Worm (Caenorhabditis elegans): ENCODE data around the gene dod-20.

Gene dod-20

DNA sequence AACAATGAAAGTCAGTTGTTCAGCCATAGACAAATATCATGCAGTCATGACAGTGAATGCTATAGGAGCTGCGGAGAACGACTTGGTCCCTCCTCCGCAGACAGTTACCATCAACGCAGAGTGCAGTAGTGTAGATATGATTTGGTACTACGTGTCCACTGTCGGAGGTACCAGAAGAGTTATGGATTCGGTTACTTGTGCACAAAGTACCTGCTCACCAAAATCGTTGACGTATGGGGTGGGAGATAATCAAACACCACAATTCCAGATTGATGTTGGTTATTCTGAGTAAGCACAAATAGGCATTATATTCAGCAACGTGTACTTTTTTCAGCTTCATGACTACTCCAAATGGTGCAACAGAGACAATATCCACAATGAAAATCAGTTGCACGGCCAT is 10.8 kb downstream of the dod-20 start (continued):
- TF ChIP-seq hlh-8 (tag; optimal IDR thresholded peaks at IDR 0.05): no peak

DNA sequence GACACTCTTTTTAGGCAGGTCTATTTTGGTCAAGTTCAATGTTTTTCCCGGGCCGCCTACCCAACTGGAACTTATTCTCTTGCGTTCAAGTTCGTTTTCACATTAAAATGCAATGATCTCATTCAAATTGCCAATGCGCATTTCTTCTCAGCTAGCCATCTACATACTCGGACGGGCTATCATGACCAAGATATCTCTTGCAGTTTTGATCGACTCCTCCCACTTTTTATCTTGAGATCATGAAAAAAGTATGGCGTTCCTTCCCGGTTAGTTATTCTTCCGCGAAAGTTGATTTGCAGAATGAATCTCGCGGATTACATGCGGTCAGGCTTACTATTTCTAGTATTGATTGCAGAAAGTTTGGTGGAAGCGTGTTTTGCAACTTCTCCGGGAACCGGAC is 11.7 kb downstream of the dod-20 start, which contains the start of gene B0554.2:
B0554.2 (plus strand) TSS at position 301 of the 400 bp plus-strand sequence.
- TF ChIP-seq ref-2 (tag; optimal IDR thresholded peaks at IDR 0.05) (no peak), ttx-3 (tag; optimal IDR thresholded peaks at IDR 0.05) (no peak), C38D4.7 (GFP tag; optimal IDR thresholded peaks at IDR 0.05) (no peak), fax-1 (tag; optimal IDR thresholded peaks at IDR 0.05) (no peak), fkh-10 (GFP tag; optimal IDR thresholded peaks at IDR 0.05) (no peak), hlh-13 (GFP tag; optimal IDR thresholded peaks at IDR 0.05) (no peak), elt-2 (tag; optimal IDR thresholded peaks at IDR 0.05) (no peak), ceh-48 (tag; optimal IDR thresholded peaks at IDR 0.05) (no peak)

DNA sequence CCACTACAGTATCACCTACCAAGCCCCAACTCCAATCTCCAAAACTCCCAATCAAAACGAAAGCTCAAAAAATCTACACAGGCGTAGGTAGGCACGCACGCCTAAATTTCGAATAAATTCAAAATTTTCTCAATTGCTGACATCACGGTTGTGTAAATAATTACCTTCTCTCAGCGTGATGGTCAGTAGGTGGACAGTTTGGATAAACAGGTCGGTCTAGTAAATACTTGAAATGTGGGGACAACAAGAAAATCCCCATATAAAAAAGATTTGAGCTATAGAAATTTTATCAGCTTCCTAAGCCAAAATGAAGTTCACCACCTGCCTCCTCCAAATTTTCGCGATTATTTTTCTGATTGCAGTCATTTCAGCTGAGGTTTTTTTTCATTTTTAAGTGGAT is 15.9 kb downstream of the dod-20 start, which contains the start of gene B0554.1:
B0554.1 (plus strand) TSS at position 301 of the 400 bp plus-strand sequence.
- TF ChIP-seq ceh-24 (tag; optimal IDR thresholded peaks at IDR 0.05) (no peak), dve-1 (tag; optimal IDR thresholded peaks at IDR 0.05) (no peak), fkh-10 (GFP tag; optimal IDR thresholded peaks at IDR 0.05) (no peak), ttx-3 (tag; optimal IDR thresholded peaks at IDR 0.05) (no peak), sox-4 (tag; optimal IDR thresholded peaks at IDR 0.05) (no peak), ceh-9 (tag; optimal IDR thresholded peaks at IDR 0.05) (no peak), fkh-6 (tag; optimal IDR thresholded peaks at IDR 0.05) (no peak), K09A11.1 (tag; optimal IDR thresholded peaks at IDR 0.05; ENCODE audit: insufficient read depth) (no peak), sdc-2 (tag; optimal IDR thresholded peaks at IDR 0.05) (no peak), ceh-6 (GFP tag; optimal IDR thresholded peaks at IDR 0.05) (no peak), ceh-2 (tag; optimal IDR thresholded peaks at IDR 0.05) (no peak)

DNA sequence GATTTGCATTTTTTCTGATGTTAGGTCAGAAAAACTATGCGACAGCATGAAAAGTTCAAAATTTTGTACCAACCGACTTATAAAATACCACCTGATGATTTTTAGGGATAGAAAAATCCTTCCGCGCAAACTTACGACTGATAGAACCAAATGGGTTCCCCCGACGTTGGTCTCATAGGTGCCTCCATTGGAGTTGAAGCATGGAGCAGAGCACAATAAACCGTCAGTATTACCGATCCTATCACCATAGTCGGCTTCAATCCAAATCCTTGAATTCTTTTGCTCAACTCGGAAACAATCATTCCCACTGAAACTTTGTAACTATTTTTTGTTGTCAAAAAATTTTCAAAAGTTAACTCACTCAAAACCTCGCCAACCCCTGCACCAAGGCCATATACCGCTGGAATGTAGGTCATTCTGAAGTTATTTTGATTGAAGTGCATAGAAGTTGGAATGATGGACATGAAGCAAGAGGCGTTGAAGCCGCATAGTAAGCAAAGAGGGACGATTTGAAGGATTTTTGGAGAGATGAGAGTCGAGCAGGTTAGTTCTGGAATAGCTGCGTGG is 17.0 kb downstream of the dod-20 start:
- no peak for TF ChIP-seq unc-3 (GFP tag; conservative IDR thresholded peaks at IDR 0.05)
- no peak for TF ChIP-seq unc-3 (tag; optimal IDR thresholded peaks at IDR 0.05)
- no peak for TF ChIP-seq unc-55 (GFP tag; optimal IDR thresholded peaks at IDR 0.05)
- no peak for TF ChIP-seq ets-4 (tag; optimal IDR thresholded peaks at IDR 0.05)
- TF ChIP-seq pax-1 (tag; optimal IDR thresholded peaks at IDR 0.05): no peak

DNA sequence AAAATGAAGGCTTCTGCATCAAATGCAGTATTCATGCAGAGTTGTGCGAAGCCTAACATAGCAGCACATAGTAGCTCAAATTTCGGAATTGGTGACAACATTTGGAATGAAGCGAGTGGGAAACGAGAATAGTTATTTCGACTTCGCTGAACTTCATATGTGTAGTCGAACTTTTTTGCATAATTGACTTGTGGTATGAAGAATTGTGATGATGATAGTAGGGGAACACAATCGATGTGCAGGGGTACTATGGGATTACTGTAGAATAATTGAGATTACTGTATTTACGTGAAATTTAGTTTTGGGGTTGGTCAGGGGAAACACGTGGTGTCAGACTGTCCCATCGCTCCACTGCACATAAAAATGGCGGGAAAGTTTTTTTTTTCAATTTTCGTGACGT is 18.7 kb downstream of the dod-20 start, which contains the start of gene B0554.7:
B0554.7 (minus strand) TSS at position 101 of the 400 bp plus-strand sequence.
- TF ChIP-seq tbx-7 (tag; optimal IDR thresholded peaks at IDR 0.05): no peak
- no peak for TF ChIP-seq pqm-1 (tag; optimal IDR thresholded peaks at IDR 0.05)
- TF ChIP-seq che-1 (tag; optimal IDR thresholded peaks at IDR 0.05): no peak
- TF ChIP-seq nhr-232 (tag; optimal IDR thresholded peaks at IDR 0.05): no peak

DNA sequence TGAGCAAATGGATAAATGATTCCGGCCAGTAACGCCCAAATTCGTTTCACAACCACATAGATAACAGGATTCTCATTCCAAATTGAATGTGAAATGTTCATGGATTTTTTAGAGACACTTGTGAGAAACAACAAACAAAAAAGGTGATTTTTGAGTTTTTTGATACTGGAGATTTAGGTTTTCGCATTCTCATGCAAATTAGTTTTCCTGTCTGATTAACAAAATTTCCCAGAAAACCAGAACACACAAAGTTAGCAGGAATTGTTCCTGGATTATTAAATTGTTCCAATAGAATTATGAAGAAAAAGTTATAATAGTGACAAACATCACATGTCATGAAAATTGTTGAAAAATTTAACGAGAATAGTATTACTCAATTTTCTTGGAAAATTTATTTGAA is 21.0 kb downstream of the dod-20 start, which contains the start of gene srh-33:
srh-33 (minus strand) TSS at position 101 of the 400 bp plus-strand sequence.
- TF ChIP-seq unc-3 (GFP tag; conservative IDR thresholded peaks at IDR 0.05) (no peak), unc-3 (tag; optimal IDR thresholded peaks at IDR 0.05) (no peak), ceh-30 (tag; optimal IDR thresholded peaks at IDR 0.05) (no peak), ceh-2 (tag; optimal IDR thresholded peaks at IDR 0.05) (no peak), nhr-11 (tag; optimal IDR thresholded peaks at IDR 0.05) (no peak)

DNA sequence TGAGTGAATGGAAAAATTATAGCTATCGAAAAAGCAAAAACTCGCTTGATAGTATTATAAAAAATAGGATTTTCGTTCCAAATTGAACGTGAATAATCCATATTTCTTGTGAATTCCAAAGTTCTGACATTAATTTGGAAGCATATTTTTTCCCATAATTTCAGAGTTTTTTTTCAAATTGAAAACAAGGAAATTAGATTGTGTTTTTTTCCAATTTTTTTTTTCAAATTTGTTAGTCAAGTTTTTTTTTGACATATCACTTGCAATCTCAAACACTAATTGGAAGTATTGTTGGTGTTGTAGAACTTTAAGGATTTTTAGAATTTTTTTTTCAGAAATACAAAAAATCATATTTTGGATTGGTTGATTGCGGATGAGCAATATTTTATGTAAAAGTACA is 24.3 kb downstream of the dod-20 start, which contains the start of gene srh-34:
srh-34 (minus strand) TSS at position 101 of the 400 bp plus-strand sequence.
- TF ChIP-seq pros-1 (tag; optimal IDR thresholded peaks at IDR 0.05) (no peak), fkh-6 (tag; optimal IDR thresholded peaks at IDR 0.05) (no peak), sox-4 (tag; optimal IDR thresholded peaks at IDR 0.05) (no peak), lin-11 (tag; optimal IDR thresholded peaks at IDR 0.05) (no peak), dmd-4 (tag; optimal IDR thresholded peaks at IDR 0.05; ENCODE audit: borderline replicate concordance) (no peak), rnt-1 (tag; optimal IDR thresholded peaks at IDR 0.05) (no peak), ama-1 (optimal IDR thresholded peaks at IDR 0.05) (no peak), npax-4 (tag; optimal IDR thresholded peaks at IDR 0.05) (no peak), pat-9 (tag; optimal IDR thresholded peaks at IDR 0.05) (no peak), pqm-1 (tag; optimal IDR thresholded peaks at IDR 0.05) (no peak), ceh-19 (GFP tag; optimal IDR thresholded peaks at IDR 0.05) (no peak), ceh-48 (tag; optimal IDR thresholded peaks at IDR 0.05) (no peak)

All from whole organism, late embryonic.